Fruit fly (Drosophila melanogaster): Measurements from ENCODE around the gene MFS3.

DNA sequence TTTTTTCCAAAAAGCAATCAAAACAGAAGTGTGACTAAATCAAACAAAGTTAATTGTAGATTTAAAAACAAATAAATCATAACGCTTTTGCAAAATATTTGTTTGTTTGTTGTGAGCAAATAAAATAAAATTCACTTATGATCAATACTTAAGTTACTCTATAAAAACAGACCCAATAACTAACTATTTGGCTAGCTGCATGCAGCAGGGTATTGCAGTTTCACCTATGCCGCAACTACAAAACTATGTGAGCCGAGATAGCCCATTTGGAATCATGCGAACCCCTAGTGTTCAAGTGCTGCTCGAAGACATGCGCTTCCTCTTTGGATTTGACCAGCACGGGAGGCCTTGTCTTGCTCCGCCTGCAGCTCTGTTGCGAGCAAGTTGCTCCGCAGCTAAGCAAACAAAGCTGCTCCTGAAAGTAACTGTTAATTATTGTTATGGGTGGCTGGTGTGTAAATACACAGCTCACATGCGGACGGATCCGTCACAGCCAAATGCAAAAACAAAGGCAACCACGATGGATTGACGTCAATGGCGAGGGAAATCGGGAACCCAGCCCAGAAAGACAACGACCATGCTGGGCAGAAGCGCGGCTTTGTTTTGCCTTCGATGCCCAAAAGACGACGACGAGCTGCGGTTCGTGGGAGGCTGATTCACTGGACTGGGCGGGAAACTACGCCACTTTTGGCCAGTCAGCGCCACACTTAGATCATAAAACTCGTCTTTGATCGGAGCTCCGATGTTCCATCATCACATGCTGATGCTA lies 20.9 kb upstream of the MFS3 start:
- TF ChIP-seq nau (GFP tag; optimal IDR thresholded peaks at IDR 0.05): peak; percentile 8
- no peak for TF ChIP-seq tll (GFP tag; optimal IDR thresholded peaks at IDR 0.05)
- peak; percentile 46 for TF ChIP-seq abd-A (tag; optimal IDR thresholded peaks at IDR 0.05)
- TF ChIP-seq pita (GFP tag; optimal IDR thresholded peaks at IDR 0.05): no peak
- TF ChIP-seq Med (GFP tag): peak; percentile 63
- no peak for TF ChIP-seq CG2129 (GFP tag; IDR thresholded peaks at IDR 0.05; ENCODE audit: partially characterized antibody)
